Fruit fly (Drosophila melanogaster): ENCODE data around the gene CG18666.

The CG18666 gene

DNA sequence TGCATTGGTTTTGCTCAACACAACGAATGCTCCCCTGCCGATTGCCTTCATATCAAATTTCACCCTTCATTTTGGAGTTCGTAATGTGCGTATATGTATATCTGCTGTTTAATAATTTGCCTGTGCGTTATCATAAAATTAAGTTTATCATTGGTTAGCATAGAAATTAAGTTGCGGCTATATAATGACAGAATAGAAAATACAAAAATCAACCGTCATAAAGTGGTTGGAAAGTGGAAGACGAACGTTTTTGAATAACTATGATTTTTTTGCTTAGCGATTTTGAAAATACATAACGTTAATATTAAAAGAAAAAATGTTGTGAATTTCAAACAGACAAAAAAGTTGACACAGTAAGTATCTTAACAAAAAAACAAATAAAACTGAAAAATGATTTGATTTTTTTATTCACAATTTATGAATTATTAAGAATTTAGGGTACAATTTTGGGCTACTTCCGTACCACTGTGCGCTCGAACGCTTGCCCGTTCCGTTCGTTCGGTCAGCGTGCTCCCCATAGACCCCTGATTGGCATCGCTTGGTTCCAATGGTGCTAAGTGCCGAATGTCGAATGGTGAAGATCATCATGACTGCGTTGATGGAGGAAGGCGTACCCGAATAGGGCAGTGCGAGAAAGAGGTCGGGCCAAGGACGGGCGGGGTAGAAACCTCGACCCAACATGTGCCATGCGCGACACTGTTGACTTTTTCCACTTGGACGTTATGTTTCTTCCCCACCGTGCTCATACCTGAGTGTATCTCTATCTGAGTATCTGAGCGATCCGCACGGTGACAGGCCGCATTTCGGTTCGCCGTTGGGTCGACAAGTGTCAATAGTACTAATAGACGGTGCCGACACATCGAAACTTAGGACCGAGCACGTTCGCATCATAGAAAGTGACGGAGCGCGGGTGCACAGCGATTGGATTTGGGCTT is 3.3 kb downstream of the CG18666 start:
- TF ChIP-seq CG10321 (GFP tag; IDR thresholded peaks at IDR 0.05) (0 out of 2 replicates have a peak, but pooled peaks have one; percentile 22), lmd (GFP tag; IDR thresholded peaks at IDR 0.05) (peak; percentile 52), CG13624 (GFP tag; optimal IDR thresholded peaks at IDR 0.05) (no peak), YL-1 (GFP tag; optimal IDR thresholded peaks at IDR 0.05) (no peak), CG17186 (GFP tag; optimal IDR thresholded peaks at IDR 0.05) (no peak), CG12391 (tag; optimal IDR thresholded peaks at IDR 0.05) (peak; percentile 78), oc (tag; optimal IDR thresholded peaks at IDR 0.05) (no peak), sisA (GFP tag; IDR thresholded peaks at IDR 0.05) (peak; percentile 34; the same call in 1 of the 2 replicates), Hey (tag; optimal IDR thresholded peaks at IDR 0.05) (no peak), HHEX (GFP tag; optimal IDR thresholded peaks at IDR 0.05) (no peak), chif (GFP tag; optimal IDR thresholded peaks at IDR 0.05) (peak in 1 of 2 experiments; percentile 58), Nf-YA (GFP tag; IDR thresholded peaks at IDR 0.05) (no peak), fd96Cb (tag; optimal IDR thresholded peaks at IDR 0.05) (peak; percentile 44), CG11456 (GFP tag; IDR thresholded peaks at IDR 0.05) (no peak), CG1832 (GFP tag; optimal IDR thresholded peaks at IDR 0.05) (no peak), CG10979 (tag; optimal IDR thresholded peaks at IDR 0.05) (peak; percentile 74), CG3281 (GFP tag; optimal IDR thresholded peaks at IDR 0.05) (peak; percentile 20), CG11093 (GFP tag; IDR thresholded peaks at IDR 0.05) (no peak), D19B (GFP tag; optimal IDR thresholded peaks at IDR 0.05) (no peak), NFAT (GFP tag; IDR thresholded peaks at IDR 0.05) (no peak), sug (tag; optimal IDR thresholded peaks at IDR 0.05) (no peak), CG2712 (tag; optimal IDR thresholded peaks at IDR 0.05) (peak; percentile 67), Mad (GFP tag; optimal IDR thresholded peaks at IDR 0.05) (peak; percentile 28), CG2678 (tag; optimal IDR thresholded peaks at IDR 0.05) (peak; percentile 60), CG13296 (GFP tag; optimal IDR thresholded peaks at IDR 0.05) (no peak), sob (GFP tag; IDR thresholded peaks at IDR 0.05) (0 out of 2 replicates have a peak, but pooled peaks have one; percentile 27), CG33557 (GFP tag; optimal IDR thresholded peaks at IDR 0.05) (peak; percentile 15), mirr (GFP tag; optimal IDR thresholded peaks at IDR 0.05) (peak; percentile 35), CG8359 (GFP tag; optimal IDR thresholded peaks at IDR 0.05; ENCODE audit: borderline replicate concordance) (no peak), gt (GFP tag; IDR thresholded peaks at IDR 0.05) (no peak), CG33213 (GFP tag; optimal IDR thresholded peaks at IDR 0.05) (no peak), cato (GFP tag; optimal IDR thresholded peaks at IDR 0.05; ENCODE audit: borderline replicate concordance) (peak; percentile 26), CG7357 (GFP tag; IDR thresholded peaks at IDR 0.05) (no peak), CoRest (tag; optimal IDR thresholded peaks at IDR 0.05) (peak; percentile 70), CG17328 (GFP tag; IDR thresholded peaks at IDR 0.05) (peak; percentile 70), CG10366 (GFP tag; IDR thresholded peaks at IDR 0.05) (peak; percentile 52), kah (GFP tag; optimal IDR thresholded peaks at IDR 0.05) (no peak), seq (GFP tag; IDR thresholded peaks at IDR 0.05) (peak; percentile 52; the same call in 1 of the 2 replicates), Dfd (GFP tag; optimal IDR thresholded peaks at IDR 0.05) (no peak), unc-4 (GFP tag; IDR thresholded peaks at IDR 0.05; ENCODE audit: partially characterized antibody) (no peak), so (GFP tag; IDR thresholded peaks at IDR 0.05) (0 out of 3 replicates have a peak, but pooled peaks have one; percentile 15), CG18262 (tag; optimal IDR thresholded peaks at IDR 0.05) (peak; percentile 78), CG34376 (GFP tag; optimal IDR thresholded peaks at IDR 0.05) (no peak), Lim3 (GFP tag; IDR thresholded peaks at IDR 0.05) (no peak), CHES-1-like (GFP tag; optimal IDR thresholded peaks at IDR 0.05) (peak; percentile 9), dmrt11E (tag; optimal IDR thresholded peaks at IDR 0.05) (peak; percentile 73), tio (GFP tag; optimal IDR thresholded peaks at IDR 0.05) (peak; percentile 53), slou (GFP tag; optimal IDR thresholded peaks at IDR 0.05) (no peak)

Measured in whole organism, embryonic.